Worm (Caenorhabditis elegans) whole organism, young adult: ENCODE measurements around the gene kel-8.

Experiments used
- B0261.1 ChIP-seq: sonication (generic microtip); optimal IDR thresholded peaks from 2 replicates; lab custom pipeline; 2016; ENCODE audit warnings: mild to moderate bottlenecking, missing genetic modification characterization, moderate library complexity, missing compliant biosample characterization
- B0336.3 ChIP-seq: fragments of 200-800 bp; sonication (Bioruptor generic); IDR thresholded peaks from 2 replicates; pipeline ENCODE4 v1.3.6; 2022; ENCODE audit warnings: missing genetic modification characterization, missing compliant biosample characterization
- D2030.7 ChIP-seq: fragments of 200-800 bp; sonication (Bioruptor generic); IDR thresholded peaks from 2 replicates; pipeline ENCODE4 v1.3.6; 2022; ENCODE audit warnings: missing genetic modification reagents, missing genetic modification characterization, missing compliant biosample characterization
- F10E7.11 ChIP-seq: sonication (generic microtip); optimal IDR thresholded peaks from 2 replicates; lab custom pipeline; 2017; ENCODE audit warnings: mild to moderate bottlenecking, missing genetic modification characterization, moderate library complexity, missing compliant biosample characterization
- F33H1.4 ChIP-seq: fragments of 200-800 bp; sonication (Bioruptor generic); IDR thresholded peaks from 2 replicates; pipeline ENCODE4 v1.3.6; 2022; ENCODE audit warnings: missing genetic modification reagents, missing genetic modification characterization, missing compliant biosample characterization
- F37B4.10 ChIP-seq: fragments of 200-800 bp; sonication (Bioruptor generic); IDR thresholded peaks from 2 replicates; pipeline ENCODE4 v1.3.6; 2022; ENCODE audit warnings: missing genetic modification characterization, missing compliant biosample characterization
- F49E8.2 ChIP-seq: sonication (generic microtip); optimal IDR thresholded peaks from 3 replicates; lab custom pipeline; 2017; ENCODE audit warnings: missing genetic modification characterization, mild to moderate bottlenecking, missing compliant biosample characterization, antibody characterized with exemption, moderate library complexity; ENCODE audit not compliant: insufficient read depth
- Y53G8AR.9 ChIP-seq: fragments of 200-800 bp; sonication (Bioruptor generic); conservative IDR thresholded peaks from 2 replicates; pipeline ENCODE4 v1.3.6; 2022; ENCODE audit warnings: missing genetic modification reagents, missing genetic modification characterization, missing compliant biosample characterization
- Y95B8A.8 ChIP-seq: fragments of 200-800 bp; sonication (Bioruptor generic); IDR thresholded peaks from 2 replicates; pipeline ENCODE4 v1.3.6; 2022; ENCODE audit warnings: missing genetic modification reagents, missing genetic modification characterization, missing compliant biosample characterization
- ZK185.1 ChIP-seq: sonication (generic microtip); optimal IDR thresholded peaks from 2 replicates; lab custom pipeline; 2016; ENCODE audit warnings: mild to moderate bottlenecking, missing genetic modification characterization, missing compliant biosample characterization; ENCODE audit not compliant: poor library complexity, severe bottlenecking
- ama-1 ChIP-seq, 3 experiments: fragments of 150-350 bp in 1 of 3; sonication (generic microtip) in 2 of 3; optimal IDR thresholded peaks; 2 replicates each; lab custom pipeline; 2014 to 2018; ENCODE audit warnings: missing biosample characterization in 2 of 3, missing genetic modification characterization in 2 of 3, missing genetic modification reagents in 2 of 3
- attf-3 ChIP-seq: fragments of 200-800 bp; sonication (Bioruptor generic); conservative IDR thresholded peaks from 2 replicates; pipeline ENCODE4 v1.3.6; 2022; ENCODE audit warnings: missing genetic modification reagents, missing genetic modification characterization, missing compliant biosample characterization
- attf-5 ChIP-seq: fragments of 200-800 bp; sonication (Bioruptor generic); optimal IDR thresholded peaks from 2 replicates; lab custom pipeline; 2018; ENCODE audit warnings: mild to moderate bottlenecking, missing genetic modification characterization, missing compliant biosample characterization
- attf-6 ChIP-seq: fragments of 200-800 bp; sonication (Bioruptor generic); IDR thresholded peaks from 2 replicates; pipeline ENCODE4 v1.3.6; 2022; ENCODE audit warnings: missing genetic modification reagents, missing genetic modification characterization, missing compliant biosample characterization
- bed-2 ChIP-seq: fragments of 200-800 bp; sonication (Bioruptor generic); IDR thresholded peaks from 2 replicates; pipeline ENCODE4 v1.3.6; 2022; ENCODE audit warnings: missing genetic modification reagents, missing genetic modification characterization, missing compliant biosample characterization
- ceh-100 ChIP-seq: fragments of 200-800 bp; sonication (Bioruptor generic); IDR thresholded peaks from 2 replicates; pipeline ENCODE4 v1.3.6; 2022; ENCODE audit warnings: missing genetic modification reagents, missing genetic modification characterization, missing compliant biosample characterization
- ceh-27 ChIP-seq: fragments of 200-800 bp; sonication (Bioruptor generic); optimal IDR thresholded peaks from 2 replicates; lab custom pipeline; 2018; ENCODE audit warnings: mild to moderate bottlenecking, missing genetic modification characterization, moderate library complexity, missing compliant biosample characterization
- ceh-40 ChIP-seq: fragments of 200-800 bp; sonication (Bioruptor generic); IDR thresholded peaks from 2 replicates; pipeline ENCODE4 v1.3.6; 2022; ENCODE audit warnings: missing genetic modification characterization, missing compliant biosample characterization
- ceh-58 ChIP-seq: fragments of 200-800 bp; sonication (Bioruptor generic); IDR thresholded peaks from 2 replicates; pipeline ENCODE4 v1.3.6; 2022; ENCODE audit warnings: missing genetic modification characterization, missing compliant biosample characterization
- dox-1 ChIP-seq: fragments of 200-800 bp; sonication (Bioruptor generic); IDR thresholded peaks from 2 replicates; pipeline ENCODE4 v1.3.6; 2022; ENCODE audit warnings: missing genetic modification reagents, missing genetic modification characterization, missing compliant biosample characterization
- efl-1 ChIP-seq: fragments of 150-350 bp; optimal IDR thresholded peaks from 2 replicates; lab custom pipeline; 2014; ENCODE audit warnings: missing biosample characterization, missing genetic modification reagents, missing genetic modification characterization
- egl-44 ChIP-seq: fragments of 200-800 bp; sonication (Bioruptor generic); IDR thresholded peaks from 2 replicates; pipeline ENCODE4 v1.3.6; 2022; ENCODE audit warnings: missing genetic modification reagents, missing genetic modification characterization, missing compliant biosample characterization
- gei-17 ChIP-seq: fragments of 200-800 bp; sonication (Bioruptor generic); optimal IDR thresholded peaks from 2 replicates; lab custom pipeline; 2018; ENCODE audit warnings: mild to moderate bottlenecking, missing genetic modification characterization, missing compliant biosample characterization
- hlh-12 ChIP-seq: sonication (generic microtip); optimal IDR thresholded peaks from 2 replicates; lab custom pipeline; 2016; ENCODE audit warnings: missing genetic modification characterization, missing compliant biosample characterization
- hlh-26 ChIP-seq: fragments of 200-800 bp; sonication (Bioruptor generic); conservative IDR thresholded peaks from 2 replicates; pipeline ENCODE4 v1.3.6; 2022; ENCODE audit warnings: missing genetic modification reagents, missing genetic modification characterization, missing compliant biosample characterization
- hmg-1.2 ChIP-seq: fragments of 200-800 bp; sonication (Bioruptor generic); IDR thresholded peaks from 2 replicates; pipeline ENCODE4 v1.3.6; 2022; ENCODE audit warnings: missing genetic modification reagents, missing genetic modification characterization, missing compliant biosample characterization
- hmg-20 ChIP-seq: fragments of 200-800 bp; sonication (Bioruptor generic); IDR thresholded peaks from 2 replicates; pipeline ENCODE4 v1.3.6; 2022; ENCODE audit warnings: missing genetic modification reagents, missing genetic modification characterization, missing compliant biosample characterization
- lin-35 ChIP-seq, 3 experiments: fragments of 150-350 bp in 2 of 3; sonication (generic microtip) in 1 of 3; optimal IDR thresholded peaks; 2 replicates each; lab custom pipeline; 2014 to 2018; ENCODE audit warnings: missing biosample characterization in 3 of 3, missing genetic modification characterization in 3 of 3, missing genetic modification reagents in 3 of 3
- lin-40 ChIP-seq: sonication (generic microtip); optimal IDR thresholded peaks from 2 replicates; lab custom pipeline; 2016; ENCODE audit warnings: missing genetic modification characterization, mild to moderate bottlenecking, missing compliant biosample characterization, missing genotype, missing genetic modification reagents
- lin-54 ChIP-seq: fragments of 200-800 bp; sonication (Bioruptor generic); optimal IDR thresholded peaks from 2 replicates; lab custom pipeline; 2018; ENCODE audit warnings: mild to moderate bottlenecking, missing genetic modification characterization, missing compliant biosample characterization
- lir-1 ChIP-seq: fragments of 200-800 bp; sonication (Bioruptor generic); conservative IDR thresholded peaks from 2 replicates; pipeline ENCODE4 v1.3.6; 2022; ENCODE audit warnings: missing genetic modification reagents, missing genetic modification characterization, missing compliant biosample characterization
- lsl-1 ChIP-seq: fragments of 200-800 bp; sonication (Bioruptor generic); optimal IDR thresholded peaks from 2 replicates; lab custom pipeline; 2018; ENCODE audit warnings: mild to moderate bottlenecking, missing genetic modification characterization, moderate library complexity, missing compliant biosample characterization
- madf-6 ChIP-seq: fragments of 200-800 bp; sonication (Bioruptor generic); IDR thresholded peaks from 2 replicates; pipeline ENCODE4 v1.3.6; 2022; ENCODE audit warnings: missing genetic modification reagents, missing genetic modification characterization, missing compliant biosample characterization
- mcd-1 ChIP-seq: fragments of 200-800 bp; sonication (Bioruptor generic); IDR thresholded peaks from 2 replicates; pipeline ENCODE4 v1.3.6; 2022; ENCODE audit warnings: missing genetic modification reagents, missing genetic modification characterization, missing compliant biosample characterization
- mel-28 ChIP-seq: sonication (generic microtip); optimal IDR thresholded peaks from 2 replicates; lab custom pipeline; 2016; ENCODE audit warnings: borderline replicate concordance, mild to moderate bottlenecking, missing genetic modification characterization, missing compliant biosample characterization
- nfyb-1 ChIP-seq: fragments of 200-800 bp; sonication (Bioruptor generic); IDR thresholded peaks from 2 replicates; pipeline ENCODE4 v1.3.6; 2022; ENCODE audit warnings: missing genetic modification reagents, missing genetic modification characterization, missing compliant biosample characterization
- pbrm-1 ChIP-seq: fragments of 200-800 bp; sonication (Bioruptor generic); IDR thresholded peaks from 2 replicates; pipeline ENCODE4 v1.3.6; 2022; ENCODE audit warnings: missing genetic modification reagents, missing genetic modification characterization, missing compliant biosample characterization
- rcor-1 ChIP-seq: fragments of 200-800 bp; sonication (Bioruptor generic); IDR thresholded peaks from 2 replicates; pipeline ENCODE4 v1.3.6; 2022; ENCODE audit warnings: missing genetic modification reagents, missing genetic modification characterization, missing compliant biosample characterization
- rec-8 ChIP-seq, 2 experiments: sonication (generic microtip); optimal IDR thresholded peaks; 2 replicates each; lab custom pipeline; 2016; ENCODE audit warnings: mild to moderate bottlenecking in 2 of 2, missing genetic modification characterization in 2 of 2, missing genetic modification reagents in 2 of 2, missing genotype in 2 of 2, missing biosample characterization in 1 of 2, missing compliant biosample characterization in 1 of 2, moderate library complexity in 1 of 2
- repo-1 ChIP-seq: sonication (generic microtip); optimal IDR thresholded peaks from 2 replicates; lab custom pipeline; 2017; ENCODE audit warnings: mild to moderate bottlenecking, missing genetic modification characterization, missing compliant biosample characterization
- sea-2 ChIP-seq: fragments of 200-800 bp; sonication (Bioruptor generic); IDR thresholded peaks from 2 replicates; pipeline ENCODE4 v1.3.6; 2022; ENCODE audit warnings: missing genetic modification characterization, missing compliant biosample characterization
- snpc-1.1 ChIP-seq: sonication (generic microtip); optimal IDR thresholded peaks from 2 replicates; lab custom pipeline; 2017; ENCODE audit warnings: missing genetic modification characterization, mild to moderate bottlenecking, missing compliant biosample characterization, antibody characterized with exemption, moderate library complexity, missing genotype, missing genetic modification reagents; ENCODE audit not compliant: insufficient read depth
- snpc-1.3 ChIP-seq: sonication (generic microtip); optimal IDR thresholded peaks from 2 replicates; lab custom pipeline; 2017; ENCODE audit warnings: missing genetic modification characterization, mild to moderate bottlenecking, missing compliant biosample characterization, antibody characterized with exemption, moderate library complexity, missing genotype, missing genetic modification reagents; ENCODE audit not compliant: insufficient read depth
- xnd-1 ChIP-seq: sonication (generic microtip); optimal IDR thresholded peaks from 2 replicates; lab custom pipeline; 2016; ENCODE audit warnings: missing genotype, missing genetic modification reagents, missing genetic modification characterization, missing compliant biosample characterization
- ztf-22 ChIP-seq: fragments of 200-800 bp; sonication (Bioruptor generic); optimal IDR thresholded peaks from 2 replicates; lab custom pipeline; 2018; ENCODE audit warnings: mild to moderate bottlenecking, missing genetic modification characterization, moderate library complexity, missing compliant biosample characterization

kel-8 gene

DNA sequence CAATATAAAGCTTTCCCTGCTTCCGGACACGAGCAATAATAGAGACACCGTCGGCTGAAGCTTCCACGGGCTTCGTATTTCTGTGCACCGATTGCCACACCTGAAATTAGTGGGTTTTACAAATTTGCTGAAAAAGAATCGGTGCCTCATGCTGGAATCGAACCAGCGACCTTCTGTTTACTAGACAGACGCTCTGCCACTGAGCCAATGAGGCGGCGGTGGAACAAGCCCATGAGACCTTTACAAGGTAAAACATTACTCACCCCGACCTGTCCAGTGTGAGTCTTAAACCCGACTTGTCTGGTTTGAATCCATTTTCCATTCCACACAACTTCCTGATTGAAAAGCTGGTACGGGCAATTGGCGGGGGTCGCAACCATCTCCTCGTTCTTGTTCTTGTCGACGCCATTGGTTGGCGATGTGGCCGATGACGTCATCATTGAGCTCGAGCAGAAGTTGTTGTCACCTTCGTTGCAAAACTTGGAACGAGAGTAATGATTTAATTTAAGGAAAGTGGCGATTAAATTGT is 6.7 kb upstream of the kel-8 start, which contains the start of gene ndx-2 (continued):
- peak; percentile 55 for TF ChIP-seq attf-5
- peak; percentile 66 for TF ChIP-seq madf-6 (GFP tag; lab: Robert Waterston, UW)
- peak; percentile 78 for TF ChIP-seq dox-1 (GFP tag; lab: Robert Waterston, UW)
- TF ChIP-seq lin-54 (GFP tag; lab: Kevin White, UChicago): peak; percentile 58
- TF ChIP-seq hlh-12 (tag; lab: Kevin White, UChicago): no peak
- TF ChIP-seq F33H1.4: peak; percentile 45
- peak; percentile 33 for TF ChIP-seq efl-1 (GFP tag; lab: Kevin White, UChicago)
- peak; percentile 8 for TF ChIP-seq ceh-27
- no peak for TF ChIP-seq hlh-26 (GFP tag; lab: Robert Waterston, UW)
- no peak for TF ChIP-seq repo-1
- peak; percentile 61 for TF ChIP-seq hmg-1.2
- peak; percentile 57; the same call in 1 of the 2 replicates for TF ChIP-seq D2030.7 (GFP tag; lab: Robert Waterston, UW)
- TF ChIP-seq F49E8.2 (tag; lab: Kevin White, UChicago): peak; percentile 48
- TF ChIP-seq nfyb-1 (GFP tag; lab: Robert Waterston, UW): peak; percentile 78
- 0 out of 2 replicates have a peak, but pooled peaks have one; percentile 28 for TF ChIP-seq ceh-100 (GFP tag; lab: Robert Waterston, UW)
- peak; percentile 61 for TF ChIP-seq Y53G8AR.9 (GFP tag; lab: Robert Waterston, UW)
- TF ChIP-seq rec-8 (tag; optimal IDR thresholded peaks at IDR 0.05; lab: Kevin White, UChicago): peak in 1 of 2 experiments; percentile 69
- TF ChIP-seq rcor-1 (GFP tag; lab: Robert Waterston, UW): peak; percentile 65
- no peak for TF ChIP-seq mel-28 (tag; lab: Kevin White, UChicago)
- TF ChIP-seq ZK185.1 (tag; lab: Kevin White, UChicago): no peak
- TF ChIP-seq F10E7.11 (tag; lab: Kevin White, UChicago): peak; percentile 1
- TF ChIP-seq lir-1: no peak
- no peak for TF ChIP-seq ama-1 (optimal IDR thresholded peaks at IDR 0.05; lab: Kevin White, UChicago)
- peak in 1 of 2 experiments; percentile 83 for TF ChIP-seq ama-1 (GFP tag; optimal IDR thresholded peaks at IDR 0.05; lab: Kevin White, UChicago)
- peak; percentile 50 for TF ChIP-seq snpc-1.3 (tag; lab: Kevin White, UChicago)
- TF ChIP-seq ztf-22 (GFP tag; lab: Kevin White, UChicago): peak; percentile 35
- TF ChIP-seq attf-3 (GFP tag; lab: Robert Waterston, UW): no peak
- TF ChIP-seq mcd-1: peak; percentile 68
- TF ChIP-seq lsl-1: peak; percentile 59
- TF ChIP-seq lin-35 (GFP tag; optimal IDR thresholded peaks at IDR 0.05; lab: Kevin White, UChicago): peak in 1 of 3 experiments; percentile 24
- TF ChIP-seq B0261.1 (tag; lab: Kevin White, UChicago): peak; percentile 76
- TF ChIP-seq pbrm-1 (GFP tag; lab: Robert Waterston, UW): 0 out of 2 replicates have a peak, but pooled peaks have one; percentile 20
- peak; percentile 17 for TF ChIP-seq snpc-1.1
- TF ChIP-seq egl-44 (GFP tag; lab: Robert Waterston, UW): peak; percentile 72; the same call in 1 of the 2 replicates
- no peak for TF ChIP-seq gei-17
- no peak for TF ChIP-seq xnd-1 (tag; lab: Kevin White, UChicago)
- TF ChIP-seq attf-6 (GFP tag; lab: Robert Waterston, UW): peak; percentile 60; the same call in 1 of the 2 replicates
- no peak for TF ChIP-seq lin-40
- 0 out of 2 replicates have a peak, but pooled peaks have one; percentile 65 for TF ChIP-seq Y95B8A.8
- TF ChIP-seq ceh-40 (GFP tag; lab: Robert Waterston, UW): 0 out of 2 replicates have a peak, but pooled peaks have one; percentile 22
- no peak for TF ChIP-seq F37B4.10 (GFP tag; lab: Robert Waterston, UW)
- no peak for TF ChIP-seq bed-2 (GFP tag; lab: Robert Waterston, UW)
- 0 out of 2 replicates have a peak, but pooled peaks have one; percentile 75 for TF ChIP-seq ceh-58 (GFP tag; lab: Robert Waterston, UW)
- peak; percentile 55; the same call in 1 of the 2 replicates for TF ChIP-seq B0336.3 (GFP tag; lab: Robert Waterston, UW)
- TF ChIP-seq hmg-20 (GFP tag; lab: Robert Waterston, UW): 0 out of 2 replicates have a peak, but pooled peaks have one; percentile 35
- TF ChIP-seq sea-2 (GFP tag; lab: Robert Waterston, UW): no peak
